Worm (Caenorhabditis elegans) whole organism, young adult: ENCODE data around the gene nep-10.

ENCODE experiments used
- F10E7.11 ChIP-seq: sonication (generic microtip); optimal IDR thresholded peaks from 2 replicates; lab custom pipeline; 2017; ENCODE audit warnings: mild to moderate bottlenecking, missing genetic modification characterization, moderate library complexity, missing compliant biosample characterization
- F23B12.7 ChIP-seq: sonication (generic microtip); optimal IDR thresholded peaks from 2 replicates; lab custom pipeline; 2017; ENCODE audit warnings: missing genetic modification characterization, mild to moderate bottlenecking, missing compliant biosample characterization, antibody characterized with exemption, moderate library complexity; ENCODE audit not compliant: insufficient read depth
- F37B4.10 ChIP-seq: fragments of 200-800 bp; sonication (Bioruptor generic); IDR thresholded peaks from 2 replicates; pipeline ENCODE4 v1.3.6; 2022; ENCODE audit warnings: missing genetic modification characterization, missing compliant biosample characterization
- F39B2.1 ChIP-seq: fragments of 200-800 bp; sonication (Bioruptor generic); IDR thresholded peaks from 2 replicates; pipeline ENCODE4 v1.3.6; 2022; ENCODE audit warnings: missing genetic modification reagents, missing genetic modification characterization, missing compliant biosample characterization
- K11D2.4 ChIP-seq: fragments of 200-800 bp; sonication (Bioruptor generic); IDR thresholded peaks from 2 replicates; pipeline ENCODE4 v1.3.6; 2022; ENCODE audit warnings: missing genetic modification reagents, missing genetic modification characterization, missing compliant biosample characterization
- K12H6.12 ChIP-seq: fragments of 200-800 bp; sonication (Bioruptor generic); optimal IDR thresholded peaks from 2 replicates; lab custom pipeline; 2018; ENCODE audit warnings: mild to moderate bottlenecking, missing genetic modification characterization, missing compliant biosample characterization
- T07F8.4 ChIP-seq: sonication (generic microtip); optimal IDR thresholded peaks from 2 replicates; lab custom pipeline; 2016; ENCODE audit warnings: mild to moderate bottlenecking, missing genetic modification characterization, moderate library complexity, missing compliant biosample characterization
- Y53F4B.3 ChIP-seq: fragments of 200-800 bp; sonication (Bioruptor generic); IDR thresholded peaks from 2 replicates; pipeline ENCODE4 v1.3.6; 2022; ENCODE audit warnings: missing genetic modification reagents, missing genetic modification characterization, missing compliant biosample characterization
- ama-1 ChIP-seq, 3 experiments: fragments of 150-350 bp in 1 of 3; sonication (generic microtip) in 2 of 3; optimal IDR thresholded peaks; 2 replicates each; lab custom pipeline; 2014 to 2018; ENCODE audit warnings: missing biosample characterization in 2 of 3, missing genetic modification characterization in 2 of 3, missing genetic modification reagents in 2 of 3
- aptf-3 ChIP-seq: fragments of 200-800 bp; sonication (Bioruptor generic); IDR thresholded peaks from 2 replicates; pipeline ENCODE4 v1.3.6; 2022; ENCODE audit warnings: missing genetic modification characterization, missing compliant biosample characterization
- attf-6 ChIP-seq: fragments of 200-800 bp; sonication (Bioruptor generic); IDR thresholded peaks from 2 replicates; pipeline ENCODE4 v1.3.6; 2022; ENCODE audit warnings: missing genetic modification reagents, missing genetic modification characterization, missing compliant biosample characterization
- ceh-58 ChIP-seq: fragments of 200-800 bp; sonication (Bioruptor generic); IDR thresholded peaks from 2 replicates; pipeline ENCODE4 v1.3.6; 2022; ENCODE audit warnings: missing genetic modification characterization, missing compliant biosample characterization
- egl-18 ChIP-seq: fragments of 200-800 bp; sonication (Bioruptor generic); IDR thresholded peaks from 2 replicates; pipeline ENCODE4 v1.3.6; 2022; ENCODE audit warnings: missing genetic modification reagents, missing genetic modification characterization, missing compliant biosample characterization
- egl-44 ChIP-seq: fragments of 200-800 bp; sonication (Bioruptor generic); IDR thresholded peaks from 2 replicates; pipeline ENCODE4 v1.3.6; 2022; ENCODE audit warnings: missing genetic modification reagents, missing genetic modification characterization, missing compliant biosample characterization
- hlh-12 ChIP-seq: sonication (generic microtip); optimal IDR thresholded peaks from 2 replicates; lab custom pipeline; 2016; ENCODE audit warnings: missing genetic modification characterization, missing compliant biosample characterization
- hmg-20 ChIP-seq: fragments of 200-800 bp; sonication (Bioruptor generic); IDR thresholded peaks from 2 replicates; pipeline ENCODE4 v1.3.6; 2022; ENCODE audit warnings: missing genetic modification reagents, missing genetic modification characterization, missing compliant biosample characterization
- lin-54 ChIP-seq: fragments of 200-800 bp; sonication (Bioruptor generic); optimal IDR thresholded peaks from 2 replicates; lab custom pipeline; 2018; ENCODE audit warnings: mild to moderate bottlenecking, missing genetic modification characterization, missing compliant biosample characterization
- lsl-1 ChIP-seq: fragments of 200-800 bp; sonication (Bioruptor generic); optimal IDR thresholded peaks from 2 replicates; lab custom pipeline; 2018; ENCODE audit warnings: mild to moderate bottlenecking, missing genetic modification characterization, moderate library complexity, missing compliant biosample characterization
- madf-6 ChIP-seq: fragments of 200-800 bp; sonication (Bioruptor generic); IDR thresholded peaks from 2 replicates; pipeline ENCODE4 v1.3.6; 2022; ENCODE audit warnings: missing genetic modification reagents, missing genetic modification characterization, missing compliant biosample characterization
- mel-28 ChIP-seq: sonication (generic microtip); optimal IDR thresholded peaks from 2 replicates; lab custom pipeline; 2016; ENCODE audit warnings: borderline replicate concordance, mild to moderate bottlenecking, missing genetic modification characterization, missing compliant biosample characterization
- mxl-1 ChIP-seq: sonication (generic microtip); optimal IDR thresholded peaks from 2 replicates; lab custom pipeline; 2016; ENCODE audit warnings: missing genetic modification characterization, missing compliant biosample characterization
- nhr-80 ChIP-seq: sonication (generic microtip); optimal IDR thresholded peaks from 2 replicates; lab custom pipeline; 2016; ENCODE audit warnings: missing genetic modification characterization, missing compliant biosample characterization
- sdz-38 ChIP-seq: sonication (generic microtip); optimal IDR thresholded peaks from 2 replicates; lab custom pipeline; 2016; ENCODE audit warnings: missing genotype, missing genetic modification characterization, missing compliant biosample characterization
- sea-2 ChIP-seq: fragments of 200-800 bp; sonication (Bioruptor generic); IDR thresholded peaks from 2 replicates; pipeline ENCODE4 v1.3.6; 2022; ENCODE audit warnings: missing genetic modification characterization, missing compliant biosample characterization
- snpc-1.3 ChIP-seq: sonication (generic microtip); optimal IDR thresholded peaks from 2 replicates; lab custom pipeline; 2017; ENCODE audit warnings: missing genetic modification characterization, mild to moderate bottlenecking, missing compliant biosample characterization, antibody characterized with exemption, moderate library complexity, missing genotype, missing genetic modification reagents; ENCODE audit not compliant: insufficient read depth
- tbp1 ChIP-seq: fragments of 200-800 bp; sonication (Bioruptor generic); optimal IDR thresholded peaks from 2 replicates; lab custom pipeline; 2018; ENCODE audit warnings: mild to moderate bottlenecking, missing genetic modification characterization, missing compliant biosample characterization
- tbx-9 ChIP-seq: sonication (generic microtip); optimal IDR thresholded peaks from 2 replicates; lab custom pipeline; 2016; ENCODE audit warnings: borderline replicate concordance, missing genetic modification characterization, inconsistent platforms, missing compliant biosample characterization
- ztf-18 ChIP-seq: sonication (generic microtip); optimal IDR thresholded peaks from 2 replicates; lab custom pipeline; 2016; ENCODE audit warnings: missing genotype, mild to moderate bottlenecking, missing genetic modification characterization, missing compliant biosample characterization
- ztf-28 ChIP-seq: fragments of 200-800 bp; sonication (Bioruptor generic); IDR thresholded peaks from 2 replicates; pipeline ENCODE4 v1.3.6; 2022; ENCODE audit warnings: missing genetic modification reagents, missing genetic modification characterization, missing compliant biosample characterization
- ztf-6 ChIP-seq: fragments of 200-800 bp; sonication (Bioruptor generic); IDR thresholded peaks from 2 replicates; pipeline ENCODE4 v1.3.6; 2022; ENCODE audit warnings: missing genetic modification reagents, missing genetic modification characterization, missing compliant biosample characterization

Gene nep-10

DNA sequence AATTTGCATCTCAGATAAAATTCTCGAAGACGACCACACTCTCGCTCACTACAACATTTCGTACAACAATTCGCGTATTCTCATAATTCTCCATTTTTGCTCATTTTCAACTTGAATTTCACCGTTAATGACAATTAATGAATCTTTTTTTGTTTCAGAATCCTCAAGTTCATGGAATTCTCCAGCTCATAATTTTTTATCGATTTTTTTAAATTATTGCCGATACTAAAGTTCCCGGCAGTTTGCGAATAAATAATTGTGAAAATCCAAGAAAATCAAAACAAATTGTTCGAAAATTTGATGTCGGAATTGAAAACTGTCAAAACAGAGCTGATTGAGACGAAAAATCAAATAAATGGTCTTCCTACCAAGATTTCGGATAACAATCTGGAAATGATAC is 45.2 kb upstream of the nep-10 start, which contains the start of gene C16C8.21:
C16C8.21 (plus strand) TSS at position 301 of the 400 bp plus-strand sequence.
- no peak for TF ChIP-seq ama-1 (optimal IDR thresholded peaks at IDR 0.05; lab: Kevin White, UChicago)
- TF ChIP-seq ama-1 (GFP tag; optimal IDR thresholded peaks at IDR 0.05; lab: Kevin White, UChicago): no peak
- no peak for TF ChIP-seq F39B2.1 (GFP tag; lab: Robert Waterston, UW)
- TF ChIP-seq ztf-6 (GFP tag; lab: Robert Waterston, UW): no peak
- TF ChIP-seq hmg-20: no peak
- TF ChIP-seq F37B4.10 (GFP tag; lab: Robert Waterston, UW): no peak
- TF ChIP-seq ztf-28: no peak
- TF ChIP-seq tbp1: no peak
- no peak for TF ChIP-seq F10E7.11 (tag; lab: Kevin White, UChicago)
- TF ChIP-seq, all 124 proteins: peak for 0

DNA sequence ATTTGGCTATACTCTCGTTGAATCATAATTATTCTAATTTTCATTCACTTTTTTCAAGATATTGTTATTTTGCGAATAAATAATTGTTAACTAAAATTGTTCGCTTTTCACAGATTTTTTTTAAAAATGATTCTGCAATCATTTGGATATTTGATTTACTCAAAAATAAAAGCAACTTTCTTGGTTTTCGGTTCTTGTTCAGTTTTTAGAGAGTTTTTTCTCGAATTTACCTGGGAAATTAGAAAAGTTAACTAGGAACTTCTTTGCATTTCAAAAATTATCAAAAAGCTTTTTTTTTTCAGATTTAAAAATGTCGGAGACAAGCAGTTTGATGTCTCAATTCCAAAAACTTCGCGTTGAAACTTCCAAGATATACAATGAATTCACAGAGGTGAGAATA is 43.9 kb upstream of the nep-10 start, which contains the start of the genes C16C8.20 and gldi-6:
C16C8.20 (plus strand) TSS at position 301 of the 400 bp plus-strand sequence.
gldi-6 (plus strand) TSS at position 301 of the 400 bp plus-strand sequence.
- TF ChIP-seq nhr-80 (tag; lab: Kevin White, UChicago) (no peak), K11D2.4 (no peak), F23B12.7 (tag; lab: Kevin White, UChicago) (no peak)

DNA sequence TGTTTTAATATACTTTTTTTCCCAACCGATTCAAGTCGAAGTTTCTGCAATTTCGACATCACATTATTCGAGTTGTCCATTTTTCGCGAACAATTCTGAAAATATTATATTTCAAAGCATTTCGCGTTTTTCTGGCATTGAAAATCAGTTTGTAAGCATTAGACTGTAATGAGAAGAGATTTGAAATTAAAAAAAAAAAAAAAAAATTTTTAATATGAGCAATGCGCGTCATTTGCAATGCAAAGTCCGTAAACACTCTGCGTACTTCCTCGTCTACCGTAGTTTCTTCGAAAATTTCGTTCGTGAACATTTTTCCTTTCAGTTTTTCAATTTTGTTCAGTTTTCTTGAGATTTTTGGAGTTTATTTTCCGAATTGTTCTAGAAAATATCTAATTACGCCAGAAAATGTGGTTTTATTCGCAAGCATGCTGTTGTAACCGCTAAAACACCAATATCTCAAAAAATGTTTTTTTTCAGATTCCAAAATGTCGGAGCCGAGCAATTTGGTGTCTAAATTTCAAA is 42.6 kb upstream of the nep-10 start, which contains the start of the genes C16C8.5 and C16C8.16:
C16C8.5 (minus strand) TSS at position 101 of the 522 bp plus-strand sequence.
C16C8.16 (plus strand) TSS at position 472 of the 522 bp plus-strand sequence.
- no peak for TF ChIP-seq snpc-1.3 (tag; lab: Kevin White, UChicago)
- TF ChIP-seq Y53F4B.3 (GFP tag; lab: Robert Waterston, UW): no peak
- TF ChIP-seq egl-18 (GFP tag; lab: Robert Waterston, UW): no peak
- TF ChIP-seq hmg-20: no peak
- TF ChIP-seq madf-6 (GFP tag; lab: Robert Waterston, UW): peak; percentile 21; the same call in 1 of the 2 replicates
- TF ChIP-seq mel-28 (tag; lab: Kevin White, UChicago): no peak
- TF ChIP-seq sdz-38 (tag; lab: Kevin White, UChicago): no peak
- TF ChIP-seq ama-1 (optimal IDR thresholded peaks at IDR 0.05; lab: Kevin White, UChicago): no peak
- TF ChIP-seq ama-1 (GFP tag; optimal IDR thresholded peaks at IDR 0.05; lab: Kevin White, UChicago): no peak
- TF ChIP-seq aptf-3 (GFP tag; lab: Robert Waterston, UW): no peak
- no peak for TF ChIP-seq attf-6 (GFP tag; lab: Robert Waterston, UW)
- no peak for TF ChIP-seq ztf-18 (tag; lab: Kevin White, UChicago)
- TF ChIP-seq T07F8.4 (tag; lab: Kevin White, UChicago): no peak
- TF ChIP-seq K12H6.12 (tag; lab: Kevin White, UChicago): no peak
- TF ChIP-seq lsl-1: peak; percentile 71

DNA sequence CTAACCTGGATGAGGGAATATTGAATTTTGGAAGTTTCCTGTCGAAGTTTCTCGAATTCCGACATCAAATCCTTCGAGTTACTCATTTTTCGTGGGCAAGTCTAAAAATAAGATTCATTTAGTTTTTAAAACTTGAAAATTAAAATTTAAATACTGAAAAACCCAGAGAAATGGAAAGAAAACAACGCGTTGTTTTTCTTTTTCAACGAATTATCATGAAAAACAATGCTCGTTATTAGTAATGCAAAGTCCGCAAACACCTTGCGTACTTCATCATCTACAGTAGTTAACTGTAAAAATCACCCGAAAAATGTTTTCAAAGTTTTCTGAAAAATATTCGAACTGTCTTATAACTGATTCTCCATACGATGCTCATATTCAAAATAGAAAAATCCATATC is 41.5 kb upstream of the nep-10 start, which contains the start of gene C16C8.4:
C16C8.4 (minus strand) TSS at position 101 of the 400 bp plus-strand sequence.
- no peak for TF ChIP-seq lin-54 (GFP tag; lab: Kevin White, UChicago)
- TF ChIP-seq lsl-1: peak; percentile 58

DNA sequence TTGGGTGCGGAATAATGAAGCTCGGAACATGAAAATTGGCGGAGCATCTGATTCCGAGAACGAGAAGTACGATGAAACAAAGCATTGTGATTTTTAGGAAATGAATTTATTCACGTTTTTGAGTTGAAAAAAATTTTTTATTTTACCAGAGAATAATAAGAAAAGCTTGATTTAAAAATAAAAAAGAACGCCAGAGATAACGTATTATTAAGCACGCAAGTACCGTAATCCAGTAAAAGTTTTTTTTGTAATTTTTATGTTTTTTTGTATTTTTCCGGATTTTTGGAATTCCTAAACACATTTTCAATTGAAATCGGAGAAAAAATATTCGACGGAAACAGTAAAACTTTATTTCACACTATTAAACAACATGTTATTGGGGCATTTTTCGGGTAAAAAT is 40.4 kb upstream of the nep-10 start, which contains the start of gene C16C8.22:
C16C8.22 (minus strand) TSS at position 101 of the 400 bp plus-strand sequence.
- TF ChIP-seq hlh-12: no peak
- TF ChIP-seq sea-2 (GFP tag; lab: Robert Waterston, UW): no peak
- TF ChIP-seq tbx-9: no peak
- no peak for TF ChIP-seq mxl-1 (tag; lab: Kevin White, UChicago)
- no peak for TF ChIP-seq egl-44 (GFP tag; lab: Robert Waterston, UW)
- TF ChIP-seq ceh-58: no peak
